Worm (Caenorhabditis elegans) whole organism, L4 larva: ENCODE measurements around the gene cec-8.

Source experiments
- mxl-3 ChIP-seq: fragments of 200-800 bp; sonication (Bioruptor generic); optimal IDR thresholded peaks from 2 replicates; lab custom pipeline; 2018; ENCODE audit warnings: mild to moderate bottlenecking, missing genetic modification characterization, missing compliant biosample characterization
- nhr-77 ChIP-seq: fragments of 150-350 bp; optimal IDR thresholded peaks from 2 replicates; lab custom pipeline; 2014; ENCODE audit warnings: missing biosample characterization, missing genetic modification characterization

DNA sequence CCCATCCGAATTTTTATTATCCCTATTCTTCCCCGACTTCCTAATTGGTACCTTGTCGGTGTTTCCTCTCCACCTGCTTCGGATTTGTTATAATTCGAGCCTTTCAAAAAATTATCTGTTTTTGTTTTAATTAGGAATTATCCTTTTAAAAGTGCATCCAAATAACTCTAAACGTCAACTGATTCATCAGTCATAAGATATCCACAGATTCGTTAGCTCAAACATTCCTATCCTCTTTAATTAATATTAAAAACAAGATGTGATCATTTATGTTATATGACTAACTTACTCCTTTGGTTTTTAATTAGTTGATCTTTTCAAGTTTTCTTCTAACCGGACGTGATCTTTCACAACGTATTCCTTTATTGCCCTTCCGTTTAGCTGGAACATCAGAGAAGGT, 17.7 kb downstream of the cec-8 start:
- TF ChIP-seq mxl-3 (no peak), nhr-77 (tag; lab: Kevin White, UChicago) (no peak)
